Fruit fly (Drosophila melanogaster) whole organism, embryonic: ENCODE data around the gene CG31808.

Experiments used
- ATbp ChIP-seq: fragments of 200-800 bp; sonication (Bioruptor generic); optimal IDR thresholded peaks from 2 replicates; lab custom pipeline; 2017; ENCODE audit warnings: missing biosample characterization, mild to moderate bottlenecking, missing genetic modification characterization, missing genetic modification reagents
- Ada2b ChIP-seq: fragments of 200-800 bp; sonication (Bioruptor generic); IDR thresholded peaks from 2 replicates; pipeline ENCODE4 v1.3.6; 2022; ENCODE audit warnings: missing biosample characterization, missing genetic modification characterization
- CG10654 ChIP-seq: fragments of 200-800 bp; sonication (Bioruptor generic); optimal IDR thresholded peaks from 2 replicates; lab custom pipeline; 2016; ENCODE audit warnings: missing biosample characterization, missing genetic modification characterization
- CG11695 ChIP-seq: fragments of 200-800 bp; sonication (Bioruptor generic); IDR thresholded peaks from 3 replicates; pipeline ENCODE4 v1.3.6; 2022; ENCODE audit warnings: missing biosample characterization, missing genetic modification characterization
- CG12391 ChIP-seq: fragments of 200-800 bp; sonication (Bioruptor generic); optimal IDR thresholded peaks from 3 replicates; lab custom pipeline; 2018; ENCODE audit warnings: missing biosample characterization, mild to moderate bottlenecking, missing genetic modification characterization, moderate library complexity
- CG13775 ChIP-seq: fragments of 200-800 bp; sonication (Bioruptor generic); optimal IDR thresholded peaks from 3 replicates; lab custom pipeline; 2017; ENCODE audit warnings: missing biosample characterization, mild to moderate bottlenecking, missing genetic modification characterization
- CG1603 ChIP-seq: fragments of 200-800 bp; sonication (Bioruptor generic); optimal IDR thresholded peaks from 2 replicates; lab custom pipeline; 2019; ENCODE audit warnings: missing biosample characterization, mild to moderate bottlenecking, missing genetic modification characterization, moderate library complexity
- CG17186 ChIP-seq: fragments of 200-800 bp; sonication (Bioruptor generic); optimal IDR thresholded peaks from 3 replicates; lab custom pipeline; 2017; ENCODE audit warnings: missing biosample characterization, missing genetic modification reagents, missing genetic modification characterization
- CG17568 ChIP-seq: fragments of 200-800 bp; sonication (Bioruptor generic); optimal IDR thresholded peaks from 2 replicates; lab custom pipeline; 2018; ENCODE audit warnings: missing biosample characterization, mild to moderate bottlenecking, missing genetic modification characterization, moderate library complexity
- CG18619 ChIP-seq: fragments of 200-800 bp; sonication (Bioruptor generic); optimal IDR thresholded peaks from 3 replicates; lab custom pipeline; 2017; ENCODE audit warnings: missing biosample characterization, mild to moderate bottlenecking, missing genetic modification characterization
- CG30020 ChIP-seq: fragments of 200-800 bp; optimal IDR thresholded peaks from 2 replicates; lab custom pipeline; 2019; ENCODE audit warnings: missing biosample characterization, mild to moderate bottlenecking, missing genetic modification characterization, moderate library complexity
- CG6791 ChIP-seq: fragments of 200-800 bp; sonication (Bioruptor generic); IDR thresholded peaks from 3 replicates; pipeline ENCODE4 v1.3.6; 2022; ENCODE audit warnings: missing biosample characterization, missing genetic modification characterization; ENCODE audit not compliant: partially characterized antibody
- CG7556 ChIP-seq: fragments of 200-800 bp; sonication (Bioruptor generic); optimal IDR thresholded peaks from 2 replicates; lab custom pipeline; 2017; ENCODE audit warnings: missing biosample characterization, mild to moderate bottlenecking, missing genetic modification characterization
- CG7963 ChIP-seq: fragments of 200-800 bp; sonication (Bioruptor generic); IDR thresholded peaks from 3 replicates; pipeline ENCODE4 v1.3.6; 2022; ENCODE audit warnings: missing biosample characterization, missing genetic modification characterization; ENCODE audit not compliant: partially characterized antibody
- CG9727 ChIP-seq: fragments of 200-800 bp; sonication (Bioruptor generic); optimal IDR thresholded peaks from 3 replicates; lab custom pipeline; 2017; ENCODE audit warnings: missing biosample characterization, mild to moderate bottlenecking, missing genetic modification characterization
- CG9817 ChIP-seq: fragments of 200-800 bp; sonication (Bioruptor generic); optimal IDR thresholded peaks from 2 replicates; lab custom pipeline; 2018; ENCODE audit warnings: missing biosample characterization, mild to moderate bottlenecking, missing genetic modification characterization, moderate library complexity
- CHES-1-like ChIP-seq: fragments of 200-800 bp; sonication (Bioruptor generic); optimal IDR thresholded peaks from 2 replicates; lab custom pipeline; 2016; ENCODE audit warnings: missing biosample characterization, missing genetic modification characterization
- Chrac-16 ChIP-seq: fragments of 200-800 bp; sonication (Bioruptor generic); optimal IDR thresholded peaks from 3 replicates; lab custom pipeline; 2016; ENCODE audit warnings: missing biosample characterization, missing genetic modification characterization
- CrebB ChIP-seq: fragments of 200-800 bp; sonication (Bioruptor generic); optimal IDR thresholded peaks from 3 replicates; lab custom pipeline; 2018; ENCODE audit warnings: missing biosample characterization, mild to moderate bottlenecking, missing genetic modification characterization
- D ChIP-seq, 2 experiments: fragments of 200-800 bp in 1 of 2; fragments of >200 bp in 1 of 2; sonication (Bioruptor generic) in 1 of 2; optimal IDR thresholded peaks; 2 replicates in 1 of 2; 3 replicates in 1 of 2; lab custom pipeline; 2017; ENCODE audit warnings: mild to moderate bottlenecking in 1 of 2, missing biosample characterization in 1 of 2, missing genetic modification characterization in 1 of 2, missing genetic modification reagents in 1 of 2
- Deaf1 ChIP-seq: fragments of 200-800 bp; optimal IDR thresholded peaks from 3 replicates; lab custom pipeline; 2019; ENCODE audit warnings: missing biosample characterization, mild to moderate bottlenecking, missing genetic modification characterization, moderate library complexity
- Dfd ChIP-seq, 2 experiments: fragments of >200 bp; optimal IDR thresholded peaks; 2 replicates each; lab custom pipeline; 2017; ENCODE audit warnings: missing biosample characterization in 2 of 2, missing genetic modification characterization in 2 of 2
- Dref ChIP-seq: fragments of 200-800 bp; sonication (Bioruptor generic); IDR thresholded peaks from 2 replicates; pipeline ENCODE4 v1.3.6; 2022; ENCODE audit warnings: missing biosample characterization, missing genetic modification characterization
- H15 ChIP-seq: fragments of 200-800 bp; sonication (Bioruptor generic); IDR thresholded peaks from 3 replicates; pipeline ENCODE4 v1.3.6; 2022; ENCODE audit warnings: missing biosample characterization, missing genetic modification characterization
- H2.0 ChIP-seq: fragments of 200-800 bp; sonication (Bioruptor generic); IDR thresholded peaks from 2 replicates; pipeline ENCODE4 v1.3.6; 2022; ENCODE audit warnings: missing biosample characterization, missing genetic modification characterization
- Hr3 ChIP-seq: fragments of 200-800 bp; sonication (Bioruptor generic); optimal IDR thresholded peaks from 3 replicates; lab custom pipeline; 2016; ENCODE audit warnings: missing biosample characterization, missing genetic modification characterization
- Hsf ChIP-seq: fragments of 200-800 bp; sonication (Bioruptor generic); optimal IDR thresholded peaks from 3 replicates; lab custom pipeline; 2016; ENCODE audit warnings: missing biosample characterization, missing genetic modification characterization
- Kr ChIP-seq: fragments of 200-800 bp; sonication (Bioruptor generic); optimal IDR thresholded peaks from 2 replicates; lab custom pipeline; 2017; ENCODE audit warnings: missing biosample characterization, mild to moderate bottlenecking, missing genetic modification characterization
- Lim3 ChIP-seq: fragments of 200-800 bp; sonication (Bioruptor generic); IDR thresholded peaks from 2 replicates; pipeline ENCODE4 v1.3.6; 2022; ENCODE audit warnings: missing biosample characterization, missing genetic modification characterization
- Mad ChIP-seq: fragments of 200-800 bp; sonication (Bioruptor generic); optimal IDR thresholded peaks from 2 replicates; lab custom pipeline; 2016; ENCODE audit warnings: missing biosample characterization, missing genetic modification characterization
- Med ChIP-seq: fragments of 200-800 bp; sonication (Bioruptor generic); peaks from one replicate; lab custom pipeline; 2016; ENCODE audit warnings: missing biosample characterization, missing genetic modification characterization, mild to moderate bottlenecking, inconsistent platforms, moderate library complexity
- Mrtf ChIP-seq: fragments of 200-800 bp; sonication (Bioruptor generic); IDR thresholded peaks from 3 replicates; pipeline ENCODE4 v1.3.6; 2022; ENCODE audit warnings: missing biosample characterization, missing genetic modification characterization
- Oli ChIP-seq: fragments of 200-800 bp; sonication (Bioruptor generic); optimal IDR thresholded peaks from 2 replicates; lab custom pipeline; 2018; ENCODE audit warnings: missing biosample characterization, mild to moderate bottlenecking, missing genetic modification characterization, moderate library complexity
- Optix ChIP-seq: fragments of 200-800 bp; sonication (Bioruptor generic); IDR thresholded peaks from 3 replicates; pipeline ENCODE4 v1.3.6; 2022; ENCODE audit warnings: missing biosample characterization, missing genetic modification characterization
- Ptx1 ChIP-seq: fragments of 200-800 bp; sonication (Bioruptor generic); IDR thresholded peaks from 2 replicates; pipeline ENCODE4 v1.3.6; 2022; ENCODE audit warnings: missing biosample characterization, missing genetic modification characterization
- Ravus ChIP-seq: fragments of 200-800 bp; sonication (Bioruptor generic); IDR thresholded peaks from 2 replicates; pipeline ENCODE4 v1.3.6; 2022; ENCODE audit warnings: missing biosample characterization, missing genetic modification characterization
- Scr ChIP-seq: fragments of 200-800 bp; sonication (Bioruptor generic); IDR thresholded peaks from 2 replicates; pipeline ENCODE4 v1.3.6; 2022; ENCODE audit warnings: missing biosample characterization, missing genetic modification characterization; ENCODE audit not compliant: partially characterized antibody
- caup ChIP-seq: fragments of 200-800 bp; sonication (Bioruptor generic); optimal IDR thresholded peaks from 3 replicates; lab custom pipeline; 2017; ENCODE audit warnings: missing biosample characterization, mild to moderate bottlenecking, missing genetic modification characterization, moderate library complexity; ENCODE audit not compliant: severe bottlenecking
- chm ChIP-seq: fragments of 200-800 bp; sonication (Bioruptor generic); IDR thresholded peaks from 2 replicates; pipeline ENCODE4 v1.3.6; 2022; ENCODE audit warnings: missing biosample characterization, missing genetic modification characterization
- chn ChIP-seq: fragments of 200-800 bp; sonication (Bioruptor generic); optimal IDR thresholded peaks from 2 replicates; lab custom pipeline; 2016; ENCODE audit warnings: missing biosample characterization, missing genetic modification characterization
- fd3F ChIP-seq: fragments of 200-800 bp; sonication (Bioruptor generic); optimal IDR thresholded peaks from 2 replicates; lab custom pipeline; 2018; ENCODE audit warnings: missing biosample characterization, mild to moderate bottlenecking, missing genetic modification characterization, moderate library complexity
- grau ChIP-seq: fragments of 200-800 bp; optimal IDR thresholded peaks from 3 replicates; lab custom pipeline; 2019; ENCODE audit warnings: missing biosample characterization, mild to moderate bottlenecking, missing genetic modification characterization, moderate library complexity
- lab ChIP-seq: fragments of 200-800 bp; sonication (Bioruptor generic); optimal IDR thresholded peaks from 3 replicates; lab custom pipeline; 2017; ENCODE audit warnings: missing biosample characterization, missing genetic modification characterization, mild to moderate bottlenecking, moderate library complexity, missing genetic modification reagents
- lbe ChIP-seq: fragments of 200-800 bp; sonication (Bioruptor generic); optimal IDR thresholded peaks from 2 replicates; lab custom pipeline; 2016; ENCODE audit warnings: missing biosample characterization, mild to moderate bottlenecking, missing genetic modification characterization
- oc ChIP-seq: fragments of 200-800 bp; sonication (Bioruptor generic); optimal IDR thresholded peaks from 2 replicates; lab custom pipeline; 2018; ENCODE audit warnings: missing biosample characterization, mild to moderate bottlenecking, missing genetic modification characterization, moderate library complexity
- psq ChIP-seq: fragments of 200-800 bp; sonication (Bioruptor generic); optimal IDR thresholded peaks from 2 replicates; lab custom pipeline; 2017; ENCODE audit warnings: missing biosample characterization, missing genetic modification characterization
- salm ChIP-seq: fragments of 200-800 bp; sonication (Bioruptor generic); optimal IDR thresholded peaks from 2 replicates; lab custom pipeline; 2018; ENCODE audit warnings: missing biosample characterization, mild to moderate bottlenecking, missing genetic modification characterization
- sens ChIP-seq: fragments of 200-800 bp; sonication (Bioruptor generic); peaks from one replicate; lab custom pipeline; 2016; ENCODE audit warnings: missing biosample characterization, missing genetic modification characterization
- vvl ChIP-seq: fragments of 200-800 bp; sonication (Bioruptor generic); IDR thresholded peaks from 2 replicates; pipeline ENCODE4 v1.3.6; 2022; ENCODE audit warnings: missing biosample characterization, missing genetic modification characterization

The CG31808 gene

dm6 chr2L:16710234-16710633 is 5.8 kb downstream of the CG31808 start:
- TF ChIP-seq vvl (GFP tag; lab: Robert Waterston, UW) (peak; percentile 60; the same call in 1 of the 2 replicates), Dref (no peak), salm (tag; lab: Kevin White, UChicago) (peak; percentile 8), Scr (GFP tag; lab: Robert Waterston, UW) (no peak), sens (GFP tag; lab: Kevin White, UChicago) (peak; percentile 60), Med (GFP tag; lab: Kevin White, UChicago) (peak; percentile 62), D (optimal IDR thresholded peaks at IDR 0.05; lab: Kevin White, UChicago) (no peak), D (GFP tag; optimal IDR thresholded peaks at IDR 0.05; lab: Kevin White, UChicago) (no peak), Optix (0 out of 3 replicates have a peak, but pooled peaks have one; percentile 12), Oli (tag; lab: Kevin White, UChicago) (no peak), chn (GFP tag; lab: Kevin White, UChicago) (no peak), CG17568 (peak; percentile 32)

- TF ChIP-seq CG9817 (tag; lab: Kevin White, UChicago) (peak; percentile 66), CG6791 (GFP tag; lab: Robert Waterston, UW) (no peak), CHES-1-like (GFP tag; lab: Kevin White, UChicago) (peak; percentile 5), CG1603 (tag; lab: Kevin White, UChicago) (peak; percentile 70), Hsf (peak; percentile 48), CG18619 (GFP tag; lab: Kevin White, UChicago) (peak; percentile 49), fd3F (GFP tag; lab: Kevin White, UChicago) (peak; percentile 51), Mad (GFP tag; lab: Kevin White, UChicago) (no peak), lab (GFP tag; lab: Kevin White, UChicago) (no peak), Hr3 (GFP tag; lab: Kevin White, UChicago) (peak; percentile 64), CrebB (tag; lab: Kevin White, UChicago) (peak; percentile 0), Ptx1 (GFP tag; lab: Robert Waterston, UW) (peak; percentile 89), Oli (tag; lab: Kevin White, UChicago) (peak; percentile 79), Dfd (GFP tag; optimal IDR thresholded peaks at IDR 0.05; lab: Kevin White, UChicago) (no peak), CG12391 (peak; percentile 85), CG11695 (GFP tag; lab: Robert Waterston, UW) (peak; percentile 53; the same call in 2 of the 3 replicates), grau (tag; lab: Kevin White, UChicago) (peak; percentile 79), CG7963 (GFP tag; lab: Robert Waterston, UW) (no peak), caup (GFP tag; lab: Kevin White, UChicago) (peak; percentile 57), CG7556 (GFP tag; lab: Kevin White, UChicago) (peak; percentile 74), psq (GFP tag; lab: Kevin White, UChicago) (peak; percentile 11), Deaf1 (tag; lab: Kevin White, UChicago) (peak; percentile 59), CG10654 (GFP tag; lab: Kevin White, UChicago) (no peak), H2.0 (GFP tag; lab: Robert Waterston, UW) (peak; percentile 80), CG13775 (GFP tag; lab: Kevin White, UChicago) (peak; percentile 49), oc (peak; percentile 66), H15 (no peak), lbe (GFP tag; lab: Kevin White, UChicago) (no peak), Kr (GFP tag; lab: Kevin White, UChicago) (no peak), CG30020 (peak; percentile 16), CG17186 (GFP tag; lab: Kevin White, UChicago) (no peak), CG9727 (peak; percentile 60), Mrtf (GFP tag; lab: Robert Waterston, UW) (peak; percentile 69; the same call in 2 of the 3 replicates), Lim3 (peak; percentile 30; the same call in 1 of the 2 replicates), chm (peak; percentile 73), Ada2b (GFP tag; lab: Robert Waterston, UW) (peak; percentile 86), Chrac-16 (GFP tag; lab: Kevin White, UChicago) (peak; percentile 56), ATbp (peak; percentile 60), Ravus (GFP tag; lab: Robert Waterston, UW) (peak; percentile 60)
These were observed 6.3 kb downstream of the CG31808 start for dm6 chr2L:16709693-16710092.
